Fruit fly (Drosophila melanogaster) whole organism, wandering third instar larva: ENCODE data around the gene dachs.

ENCODE experiments used
- Abd-B ChIP-seq: fragments of >200 bp; optimal IDR thresholded peaks from 2 replicates; lab custom pipeline; 2017; ENCODE audit warnings: missing biosample characterization, missing genetic modification characterization
- CG32264 ChIP-seq: fragments of 200-800 bp; sonication (Bioruptor generic); optimal IDR thresholded peaks from 2 replicates; lab custom pipeline; 2016; ENCODE audit warnings: missing biosample characterization, missing genetic modification characterization
- Dfd ChIP-seq: fragments of >200 bp; optimal IDR thresholded peaks from 2 replicates; lab custom pipeline; 2017; ENCODE audit warnings: missing biosample characterization, missing genetic modification characterization
- N ChIP-seq: fragments of >200 bp; optimal IDR thresholded peaks from 2 replicates; lab custom pipeline; 2018; ENCODE audit warnings: missing biosample characterization, missing external identifiers, missing genetic modification characterization
- OdsH ChIP-seq: fragments of 200-800 bp; sonication (Bioruptor generic); optimal IDR thresholded peaks from 2 replicates; lab custom pipeline; 2016; ENCODE audit warnings: missing biosample characterization, mild to moderate bottlenecking, missing genetic modification characterization
- dsf ChIP-seq: sonication (Bioruptor generic); optimal IDR thresholded peaks from 2 replicates; lab custom pipeline; 2016; ENCODE audit warnings: missing biosample characterization, missing genetic modification characterization, borderline replicate concordance
- h ChIP-seq: fragments of 200-800 bp; sonication (Bioruptor generic); optimal IDR thresholded peaks from 3 replicates; lab custom pipeline; 2016; ENCODE audit warnings: missing biosample characterization, mild to moderate bottlenecking, missing genetic modification characterization

DNA sequence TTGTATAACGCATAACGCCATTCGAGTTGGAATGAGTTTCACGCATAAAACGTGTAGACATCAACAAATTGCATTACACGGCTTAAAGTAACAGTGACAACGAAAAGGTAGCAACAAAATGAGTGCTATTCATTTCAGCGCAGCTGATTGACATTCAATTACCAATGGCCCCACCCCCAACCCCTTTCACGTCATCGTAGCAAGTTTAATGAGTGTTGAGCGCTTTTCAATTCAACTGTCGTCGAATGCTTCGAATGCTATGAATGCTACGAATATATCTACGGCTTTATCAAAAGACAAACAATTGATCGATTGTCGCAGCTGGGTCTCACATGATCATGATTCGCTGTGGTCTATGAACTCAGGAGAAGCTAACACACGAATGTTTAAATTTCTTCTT lies 67.0 kb downstream of the dachs start:
- TF ChIP-seq h = no peak
- no peak for TF ChIP-seq N (GFP tag; lab: Kevin White, UChicago)
- no peak for TF ChIP-seq Dfd (GFP tag; lab: Kevin White, UChicago)
- TF ChIP-seq dsf (GFP tag; lab: Kevin White, UChicago) = no peak
- no peak for TF ChIP-seq Abd-B
- TF ChIP-seq OdsH (GFP tag; lab: Kevin White, UChicago) = no peak
- TF ChIP-seq CG32264 (GFP tag; lab: Kevin White, UChicago) = no peak
